Fruit fly (Drosophila melanogaster) whole organism, embryonic: Measurements from ENCODE around the gene raw.

Experiments used
- Aef1 ChIP-seq: fragments of 200-800 bp; sonication (Bioruptor generic); IDR thresholded peaks from 3 replicates; pipeline ENCODE4 v1.3.6; 2022; ENCODE audit warnings: missing biosample characterization, missing genetic modification characterization
- Atf-2 ChIP-seq: fragments of 200-800 bp; sonication (Bioruptor generic); optimal IDR thresholded peaks from 2 replicates; lab custom pipeline; 2016; ENCODE audit warnings: missing biosample characterization, missing genetic modification characterization
- CG1024 ChIP-seq: fragments of 200-800 bp; sonication (Bioruptor generic); IDR thresholded peaks from 2 replicates; pipeline ENCODE4 v1.3.6; 2022; ENCODE audit warnings: missing biosample characterization, missing genetic modification characterization
- CG10431 ChIP-seq: fragments of 200-800 bp; sonication (Bioruptor generic); optimal IDR thresholded peaks from 3 replicates; lab custom pipeline; 2018; ENCODE audit warnings: missing biosample characterization, mild to moderate bottlenecking, missing genetic modification characterization
- CG11398 ChIP-seq: fragments of 200-800 bp; sonication (Bioruptor generic); optimal IDR thresholded peaks from 2 replicates; lab custom pipeline; 2016; ENCODE audit warnings: missing biosample characterization, missing genetic modification characterization
- CG13424 ChIP-seq: fragments of 200-800 bp; sonication (Bioruptor generic); optimal IDR thresholded peaks from 2 replicates; lab custom pipeline; 2019; ENCODE audit warnings: missing biosample characterization, mild to moderate bottlenecking, missing genetic modification characterization, moderate library complexity
- CG1602 ChIP-seq: fragments of 200-800 bp; sonication (Bioruptor generic); optimal IDR thresholded peaks from 3 replicates; lab custom pipeline; 2016; ENCODE audit warnings: missing biosample characterization, missing genetic modification characterization
- CG16863 ChIP-seq: fragments of 200-800 bp; sonication (Bioruptor generic); optimal IDR thresholded peaks from 3 replicates; lab custom pipeline; 2016; ENCODE audit warnings: missing biosample characterization, missing genetic modification characterization
- CG17328 ChIP-seq: fragments of 200-800 bp; sonication (Bioruptor generic); IDR thresholded peaks from 2 replicates; pipeline ENCODE4 v1.3.6; 2022; ENCODE audit warnings: missing biosample characterization, missing genetic modification characterization
- CG17359 ChIP-seq: fragments of 200-800 bp; sonication (Bioruptor generic); optimal IDR thresholded peaks from 3 replicates; lab custom pipeline; 2018; ENCODE audit warnings: missing biosample characterization, mild to moderate bottlenecking, missing genetic modification characterization, moderate library complexity
- CG17912 ChIP-seq: fragments of 200-800 bp; sonication (Bioruptor generic); optimal IDR thresholded peaks from 2 replicates; lab custom pipeline; 2018; ENCODE audit warnings: missing biosample characterization, mild to moderate bottlenecking, missing genetic modification characterization
- CG18262 ChIP-seq: fragments of 200-800 bp; optimal IDR thresholded peaks from 3 replicates; lab custom pipeline; 2019; ENCODE audit warnings: missing biosample characterization, mild to moderate bottlenecking, missing genetic modification characterization, moderate library complexity
- CG34224 ChIP-seq: fragments of 200-800 bp; sonication (Bioruptor generic); IDR thresholded peaks from 3 replicates; pipeline ENCODE4 v1.3.6; 2022; ENCODE audit warnings: missing biosample characterization, missing genetic modification characterization; ENCODE audit not compliant: partially characterized antibody
- CG3838 ChIP-seq: fragments of 200-800 bp; sonication (Bioruptor generic); optimal IDR thresholded peaks from 3 replicates; lab custom pipeline; 2016; ENCODE audit warnings: missing biosample characterization, missing genetic modification characterization
- CG4404 ChIP-seq: fragments of 200-800 bp; sonication (Bioruptor generic); IDR thresholded peaks from 2 replicates; pipeline ENCODE4 v1.3.6; 2022; ENCODE audit warnings: missing biosample characterization, missing genetic modification characterization
- CG6254 ChIP-seq: fragments of 200-800 bp; sonication (Bioruptor generic); optimal IDR thresholded peaks from 3 replicates; lab custom pipeline; 2017; ENCODE audit warnings: mild to moderate bottlenecking, missing biosample characterization, missing genetic modification reagents, missing genetic modification characterization
- CG6272 ChIP-seq: fragments of 200-800 bp; sonication (Bioruptor generic); IDR thresholded peaks from 2 replicates; pipeline ENCODE4 v1.3.6; 2022; ENCODE audit warnings: missing biosample characterization, missing genetic modification characterization
- CG9727 ChIP-seq: fragments of 200-800 bp; sonication (Bioruptor generic); optimal IDR thresholded peaks from 3 replicates; lab custom pipeline; 2017; ENCODE audit warnings: missing biosample characterization, mild to moderate bottlenecking, missing genetic modification characterization
- Eip74EF ChIP-seq, 2 experiments: fragments of 200-800 bp in 1 of 2; fragments of >200 bp in 1 of 2; sonication (Bioruptor generic) in 1 of 2; optimal IDR thresholded peaks; 2 replicates each; lab custom pipeline; 2017 to 2019; ENCODE audit warnings: missing biosample characterization in 2 of 2, missing genetic modification characterization in 2 of 2, mild to moderate bottlenecking in 1 of 2, moderate library complexity in 1 of 2
- Fer3 ChIP-seq: fragments of 200-800 bp; sonication (Bioruptor generic); optimal IDR thresholded peaks from 2 replicates; lab custom pipeline; 2018; ENCODE audit warnings: missing biosample characterization, mild to moderate bottlenecking, missing genetic modification characterization, moderate library complexity
- Gug ChIP-seq: fragments of 200-800 bp; sonication (Bioruptor generic); IDR thresholded peaks from 4 replicates; pipeline ENCODE4 v1.3.6; 2022; ENCODE audit warnings: missing biosample characterization, missing genetic modification characterization
- H2.0 ChIP-seq: fragments of 200-800 bp; sonication (Bioruptor generic); IDR thresholded peaks from 2 replicates; pipeline ENCODE4 v1.3.6; 2022; ENCODE audit warnings: missing biosample characterization, missing genetic modification characterization
- Med ChIP-seq: fragments of 200-800 bp; sonication (Bioruptor generic); peaks from one replicate; lab custom pipeline; 2016; ENCODE audit warnings: missing biosample characterization, missing genetic modification characterization, mild to moderate bottlenecking, inconsistent platforms, moderate library complexity
- NFAT ChIP-seq: fragments of 200-800 bp; sonication (Bioruptor generic); IDR thresholded peaks from 2 replicates; pipeline ENCODE4 v1.3.6; 2022; ENCODE audit warnings: missing biosample characterization, missing genetic modification characterization
- Nf-YA ChIP-seq: fragments of 200-800 bp; sonication (Bioruptor generic); IDR thresholded peaks from 2 replicates; pipeline ENCODE4 v1.3.6; 2022; ENCODE audit warnings: missing biosample characterization, missing genetic modification characterization
- Opbp ChIP-seq: fragments of 200-800 bp; sonication (Bioruptor generic); IDR thresholded peaks from 3 replicates; pipeline ENCODE4 v1.3.6; 2022; ENCODE audit warnings: missing biosample characterization, missing genetic modification characterization; ENCODE audit not compliant: partially characterized antibody
- Vsx1 ChIP-seq: fragments of 200-800 bp; sonication (Bioruptor generic); optimal IDR thresholded peaks from 2 replicates; lab custom pipeline; 2017; ENCODE audit warnings: missing biosample characterization, mild to moderate bottlenecking, missing genetic modification characterization, missing genetic modification reagents
- ara ChIP-seq: fragments of 200-800 bp; sonication (Bioruptor generic); IDR thresholded peaks from 2 replicates; pipeline ENCODE4 v1.3.6; 2022; ENCODE audit warnings: missing biosample characterization, missing genetic modification characterization
- ato ChIP-seq: fragments of 200-800 bp; sonication (Bioruptor generic); IDR thresholded peaks from 2 replicates; pipeline ENCODE4 v1.3.6; 2022; ENCODE audit warnings: missing biosample characterization, missing genetic modification characterization; ENCODE audit not compliant: partially characterized antibody
- bowl ChIP-seq: fragments of 200-800 bp; sonication (Bioruptor generic); IDR thresholded peaks from 2 replicates; pipeline ENCODE4 v1.3.6; 2022; ENCODE audit warnings: missing biosample characterization, missing genetic modification characterization
- dmrt99B ChIP-seq: fragments of 200-800 bp; sonication (Bioruptor generic); optimal IDR thresholded peaks from 2 replicates; lab custom pipeline; 2018; ENCODE audit warnings: missing biosample characterization, mild to moderate bottlenecking, missing genetic modification characterization, moderate library complexity
- ftz-f1 ChIP-seq: fragments of 200-800 bp; sonication (Bioruptor generic); optimal IDR thresholded peaks from 2 replicates; lab custom pipeline; 2016; ENCODE audit warnings: missing biosample characterization, missing genetic modification characterization
- gcm ChIP-seq: fragments of 200-800 bp; sonication (Bioruptor generic); optimal IDR thresholded peaks from 2 replicates; lab custom pipeline; 2019; ENCODE audit warnings: missing biosample characterization, mild to moderate bottlenecking, missing genetic modification characterization, moderate library complexity
- grau ChIP-seq: fragments of 200-800 bp; optimal IDR thresholded peaks from 3 replicates; lab custom pipeline; 2019; ENCODE audit warnings: missing biosample characterization, mild to moderate bottlenecking, missing genetic modification characterization, moderate library complexity
- gsb ChIP-seq: fragments of 200-800 bp; sonication (Bioruptor generic); IDR thresholded peaks from 2 replicates; pipeline ENCODE4 v1.3.6; 2022; ENCODE audit warnings: missing biosample characterization, missing genetic modification characterization
- jing ChIP-seq: fragments of 200-800 bp; sonication (Bioruptor generic); optimal IDR thresholded peaks from 2 replicates; lab custom pipeline; 2018; ENCODE audit warnings: missing biosample characterization, mild to moderate bottlenecking, missing genetic modification characterization
- luna ChIP-seq: fragments of 200-800 bp; sonication (Bioruptor generic); optimal IDR thresholded peaks from 2 replicates; lab custom pipeline; 2016; ENCODE audit warnings: missing biosample characterization, missing genetic modification characterization
- nerfin-2 ChIP-seq: fragments of 200-800 bp; sonication (Bioruptor generic); IDR thresholded peaks from 2 replicates; pipeline ENCODE4 v1.3.6; 2022; ENCODE audit warnings: missing biosample characterization, missing genetic modification characterization; ENCODE audit not compliant: partially characterized antibody
- ro ChIP-seq: fragments of 200-800 bp; sonication (Bioruptor generic); IDR thresholded peaks from 2 replicates; pipeline ENCODE4 v1.3.6; 2022; ENCODE audit warnings: missing biosample characterization, missing genetic modification characterization
- sc ChIP-seq, 3 experiments: fragments of >200 bp in 2 of 3; fragments of 200-800 bp in 1 of 3; sonication (Bioruptor generic) in 1 of 3; optimal IDR thresholded peaks; 2 replicates in 2 of 3; 3 replicates in 1 of 3; lab custom pipeline; 2017; ENCODE audit warnings: mild to moderate bottlenecking in 1 of 3, missing biosample characterization in 1 of 3, missing genetic modification characterization in 1 of 3, missing genetic modification reagents in 1 of 3
- schlank ChIP-seq: fragments of 200-800 bp; sonication (Bioruptor generic); optimal IDR thresholded peaks from 2 replicates; lab custom pipeline; 2018; ENCODE audit warnings: missing biosample characterization, mild to moderate bottlenecking, missing genetic modification characterization
- slp2 ChIP-seq: fragments of 200-800 bp; sonication (Bioruptor generic); optimal IDR thresholded peaks from 2 replicates; lab custom pipeline; 2016; ENCODE audit warnings: missing biosample characterization, missing genetic modification characterization
- so ChIP-seq: fragments of 200-800 bp; sonication (Bioruptor generic); IDR thresholded peaks from 3 replicates; pipeline ENCODE4 v1.3.6; 2022; ENCODE audit warnings: missing biosample characterization, missing genetic modification characterization
- tgo ChIP-seq: fragments of 200-800 bp; sonication (Bioruptor generic); IDR thresholded peaks from 3 replicates; pipeline ENCODE4 v1.3.6; 2022; ENCODE audit warnings: missing biosample characterization, missing genetic modification characterization
- tin ChIP-seq: fragments of 200-800 bp; sonication (Bioruptor generic); optimal IDR thresholded peaks from 3 replicates; lab custom pipeline; 2016; ENCODE audit warnings: missing biosample characterization, missing genetic modification characterization
- tup ChIP-seq: fragments of 200-800 bp; sonication (Bioruptor generic); optimal IDR thresholded peaks from 2 replicates; lab custom pipeline; 2016; ENCODE audit warnings: missing biosample characterization, mild to moderate bottlenecking, missing genetic modification characterization, moderate library complexity
- yki ChIP-seq: fragments of >200 bp; optimal IDR thresholded peaks from 3 replicates; lab custom pipeline; 2018
- zf30C ChIP-seq: fragments of 200-800 bp; sonication (Bioruptor generic); optimal IDR thresholded peaks from 3 replicates; lab custom pipeline; 2018; ENCODE audit warnings: missing biosample characterization, mild to moderate bottlenecking, missing genetic modification characterization

The raw gene

dm6 chr2L:8691292-8691975 is 49.0 kb downstream of the raw start (continued):
- TF ChIP-seq ato (GFP tag; lab: Robert Waterston, UW) = no peak
- TF ChIP-seq ftz-f1 (GFP tag; lab: Kevin White, UChicago) = no peak
- TF ChIP-seq Aef1 = peak; percentile 49; the same call in 2 of the 3 replicates
- peak; percentile 75 for TF ChIP-seq tin (GFP tag; lab: Kevin White, UChicago)
- no peak for TF ChIP-seq nerfin-2
- peak; percentile 53 for TF ChIP-seq CG11398 (GFP tag; lab: Kevin White, UChicago)
- peak; percentile 47; the same call in 1 of the 2 replicates for TF ChIP-seq CG17328 (GFP tag; lab: Robert Waterston, UW)
- peak; percentile 56 for TF ChIP-seq slp2 (GFP tag; lab: Kevin White, UChicago)
- peak; percentile 90 for TF ChIP-seq grau (tag; lab: Kevin White, UChicago)
- TF ChIP-seq luna (GFP tag; lab: Kevin White, UChicago) = no peak
- peak; percentile 17 for TF ChIP-seq tup
- TF ChIP-seq zf30C = no peak
- TF ChIP-seq CG34224 (GFP tag; lab: Robert Waterston, UW) = peak; percentile 17; the same call in 1 of the 3 replicates
- peak; percentile 72 for TF ChIP-seq gsb (GFP tag; lab: Robert Waterston, UW)
- no peak for TF ChIP-seq schlank (tag; lab: Kevin White, UChicago)
- TF ChIP-seq dmrt99B (tag; lab: Kevin White, UChicago) = peak; percentile 94
- TF ChIP-seq sc (optimal IDR thresholded peaks at IDR 0.05; lab: Kevin White, UChicago) = no peak
- TF ChIP-seq sc (GFP tag; optimal IDR thresholded peaks at IDR 0.05; lab: Kevin White, UChicago) = peak; percentile 84
- peak; percentile 38 for TF ChIP-seq ro (GFP tag; lab: Robert Waterston, UW)
- TF ChIP-seq Fer3 (tag; lab: Kevin White, UChicago) = peak; percentile 69
- TF ChIP-seq so (GFP tag; lab: Robert Waterston, UW) = peak; percentile 78; the same call in 1 of the 3 replicates
- peak; percentile 46; the same call in 1 of the 2 replicates for TF ChIP-seq NFAT (GFP tag; lab: Robert Waterston, UW)
- TF ChIP-seq Gug (GFP tag; lab: Robert Waterston, UW) = peak; percentile 60; the same call in 2 of the 4 replicates
- peak; percentile 46; the same call in 1 of the 2 replicates for TF ChIP-seq ara (GFP tag; lab: Robert Waterston, UW)
- peak; percentile 94 for TF ChIP-seq CG13424 (tag; lab: Kevin White, UChicago)
- TF ChIP-seq CG17359 = peak; percentile 83
- TF ChIP-seq CG9727 (GFP tag; lab: Kevin White, UChicago) = peak; percentile 92
- TF ChIP-seq CG17912 (GFP tag; lab: Kevin White, UChicago) = peak; percentile 14
- TF ChIP-seq bowl (GFP tag; lab: Robert Waterston, UW) = no peak
- TF ChIP-seq CG10431 (GFP tag; lab: Kevin White, UChicago) = peak; percentile 60
- TF ChIP-seq Nf-YA (GFP tag; lab: Robert Waterston, UW) = no peak
- TF ChIP-seq yki (lab: Kevin White, UChicago) = no peak
- peak; percentile 52 for TF ChIP-seq H2.0
- TF ChIP-seq CG1602 (GFP tag; lab: Kevin White, UChicago) = peak; percentile 73
- peak; percentile 72; the same call in 2 of the 3 replicates for TF ChIP-seq tgo (GFP tag; lab: Robert Waterston, UW)
- TF ChIP-seq Opbp = no peak
- peak; percentile 24 for TF ChIP-seq CG3838
- TF ChIP-seq jing (GFP tag; lab: Kevin White, UChicago) = peak; percentile 68
- TF ChIP-seq Vsx1 (GFP tag; lab: Kevin White, UChicago) = peak; percentile 74
- TF ChIP-seq Med = peak; percentile 84
- peak; percentile 48 for TF ChIP-seq CG16863 (GFP tag; lab: Kevin White, UChicago)
- peak; percentile 79 for TF ChIP-seq CG6254 (GFP tag; lab: Kevin White, UChicago)
- peak; percentile 97 for TF ChIP-seq CG18262 (tag; lab: Kevin White, UChicago)
- peak; percentile 32; the same call in 1 of the 2 replicates for TF ChIP-seq CG6272 (GFP tag; lab: Robert Waterston, UW)
- TF ChIP-seq CG1024 = no peak
- peak; percentile 90 for TF ChIP-seq gcm
- TF ChIP-seq Atf-2 (GFP tag; lab: Kevin White, UChicago) = peak; percentile 50
- TF ChIP-seq Eip74EF (GFP tag; optimal IDR thresholded peaks at IDR 0.05; lab: Kevin White, UChicago) = peak in 1 of 2 experiments; percentile 92
- peak; percentile 36 for TF ChIP-seq CG4404 (GFP tag; lab: Robert Waterston, UW)
